Worm (Caenorhabditis elegans) whole organism, early embryonic: ENCODE data around the gene W07G4.1.

ENCODE experiments used
- B0310.2 ChIP-seq: sonication (generic microtip); optimal IDR thresholded peaks from 2 replicates; lab custom pipeline; 2016; ENCODE audit warnings: mild to moderate bottlenecking, missing genetic modification characterization, missing compliant biosample characterization
- F13C5.2 ChIP-seq: sonication (generic microtip); optimal IDR thresholded peaks from 2 replicates; lab custom pipeline; 2017; ENCODE audit warnings: mild to moderate bottlenecking, missing genetic modification characterization, inconsistent platforms, missing compliant biosample characterization
- aly-1 ChIP-seq: sonication (generic microtip); optimal IDR thresholded peaks from 2 replicates; lab custom pipeline; 2016; ENCODE audit warnings: missing genetic modification characterization, missing compliant biosample characterization
- ama-1 ChIP-seq: fragments of 150-350 bp; optimal IDR thresholded peaks from 2 replicates; lab custom pipeline; 2014
- ceh-13 ChIP-seq: fragments of 200-800 bp; sonication (Bioruptor generic); optimal IDR thresholded peaks from 2 replicates; lab custom pipeline; 2018; ENCODE audit warnings: mild to moderate bottlenecking, missing genetic modification characterization, missing compliant biosample characterization
- ceh-36 ChIP-seq: sonication (generic microtip); optimal IDR thresholded peaks from 2 replicates; lab custom pipeline; 2016; ENCODE audit warnings: missing genetic modification characterization, inconsistent platforms, missing compliant biosample characterization
- ets-7 ChIP-seq: sonication (generic microtip); optimal IDR thresholded peaks from 2 replicates; lab custom pipeline; 2016; ENCODE audit warnings: missing genotype, missing genetic modification characterization, missing compliant biosample characterization
- flt-1 ChIP-seq: fragments of 200-800 bp; sonication (Bioruptor generic); IDR thresholded peaks from 2 replicates; pipeline ENCODE4 v1.3.6; 2022; ENCODE audit warnings: missing genetic modification characterization, missing compliant biosample characterization
- hmbx-1 ChIP-seq: sonication (generic microtip); optimal IDR thresholded peaks from 2 replicates; lab custom pipeline; 2016; ENCODE audit warnings: mild to moderate bottlenecking, missing genetic modification characterization, missing compliant biosample characterization
- hmg-4 ChIP-seq: fragments of 200-800 bp; sonication (Bioruptor generic); optimal IDR thresholded peaks from 2 replicates; lab custom pipeline; 2018; ENCODE audit warnings: mild to moderate bottlenecking, missing genetic modification characterization, missing compliant biosample characterization
- hnd-1 ChIP-seq: sonication (generic microtip); optimal IDR thresholded peaks from 2 replicates; lab custom pipeline; 2016; ENCODE audit warnings: missing genetic modification characterization, missing compliant biosample characterization
- pes-1 ChIP-seq: fragments of 200-800 bp; sonication (Bioruptor generic); IDR thresholded peaks from 2 replicates; pipeline ENCODE4 v1.3.6; 2022; ENCODE audit warnings: missing genetic modification reagents, missing genetic modification characterization, missing compliant biosample characterization
- scrt-1 ChIP-seq: fragments of 200-800 bp; sonication (Bioruptor generic); IDR thresholded peaks from 2 replicates; pipeline ENCODE4 v1.3.6; 2022; ENCODE audit warnings: missing genetic modification characterization, missing compliant biosample characterization
- sea-1 ChIP-seq: fragments of 200-800 bp; sonication (Bioruptor generic); conservative IDR thresholded peaks from 2 replicates; pipeline ENCODE4 v1.3.6; 2022; ENCODE audit warnings: missing genetic modification characterization, missing compliant biosample characterization
- tbx-11 ChIP-seq: fragments of 200-800 bp; sonication (Bioruptor generic); IDR thresholded peaks from 2 replicates; pipeline ENCODE4 v1.3.6; 2022; ENCODE audit warnings: missing genetic modification characterization, missing compliant biosample characterization
- tbx-37 ChIP-seq: fragments of 200-800 bp; sonication (Bioruptor generic); conservative IDR thresholded peaks from 2 replicates; pipeline ENCODE4 v1.3.6; 2022; ENCODE audit warnings: missing genetic modification reagents, missing genetic modification characterization, missing compliant biosample characterization
- tra-4 ChIP-seq: sonication (generic microtip); optimal IDR thresholded peaks from 2 replicates; lab custom pipeline; 2017; ENCODE audit warnings: missing genetic modification characterization, missing compliant biosample characterization

W07G4.1 gene

ce11 chrV:13071052-13071451, 37.7 kb downstream of the W07G4.1 start, which contains the start of gene C34B4.3:
Gene C34B4.3 (minus strand): TSS chrV:13071152.
- TF ChIP-seq sea-1 (GFP tag; lab: Robert Waterston, UW) (no peak), aly-1 (tag; lab: Kevin White, UChicago) (no peak), ceh-13 (GFP tag; lab: Kevin White, UChicago) (no peak), flt-1 (no peak), ets-7 (tag; lab: Kevin White, UChicago) (no peak), hnd-1 (tag; lab: Kevin White, UChicago) (no peak), scrt-1 (GFP tag; lab: Robert Waterston, UW) (no peak), B0310.2 (tag; lab: Kevin White, UChicago) (no peak), hmg-4 (GFP tag; lab: Kevin White, UChicago) (no peak), tra-4 (tag; lab: Kevin White, UChicago) (no peak), F13C5.2 (tag; lab: Kevin White, UChicago) (no peak)

DNA sequence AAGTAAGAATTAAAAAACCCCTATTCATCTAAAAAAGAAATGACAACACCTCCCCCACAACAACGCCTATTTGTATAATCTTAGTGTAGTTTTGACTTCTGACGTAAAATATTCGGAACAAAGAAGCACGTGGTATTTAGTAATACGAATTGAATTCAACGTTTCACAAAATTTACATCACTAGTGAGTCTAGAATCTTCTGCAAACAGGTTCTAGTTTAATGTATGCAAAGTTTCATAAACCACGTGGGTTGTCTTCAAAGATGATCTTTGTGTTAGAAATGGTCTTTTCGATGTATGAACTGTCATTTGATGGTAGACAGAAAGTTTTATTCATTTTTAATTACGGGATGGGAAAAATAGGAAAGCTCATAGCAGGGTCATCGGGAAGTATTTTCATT, 39.8 kb downstream of the W07G4.1 start:
- TF ChIP-seq aly-1 (tag; lab: Kevin White, UChicago) (no peak), scrt-1 (GFP tag; lab: Robert Waterston, UW) (no peak), hmbx-1 (tag; lab: Kevin White, UChicago) (no peak), flt-1 (no peak), ceh-36 (tag; lab: Kevin White, UChicago) (no peak), ets-7 (tag; lab: Kevin White, UChicago) (no peak), tbx-11 (no peak), tbx-37 (GFP tag; lab: Robert Waterston, UW) (no peak), F13C5.2 (tag; lab: Kevin White, UChicago) (no peak), ceh-13 (GFP tag; lab: Kevin White, UChicago) (no peak), B0310.2 (tag; lab: Kevin White, UChicago) (no peak), hmg-4 (GFP tag; lab: Kevin White, UChicago) (no peak), pes-1 (GFP tag; lab: Robert Waterston, UW) (no peak), ama-1 (no peak)

DNA sequence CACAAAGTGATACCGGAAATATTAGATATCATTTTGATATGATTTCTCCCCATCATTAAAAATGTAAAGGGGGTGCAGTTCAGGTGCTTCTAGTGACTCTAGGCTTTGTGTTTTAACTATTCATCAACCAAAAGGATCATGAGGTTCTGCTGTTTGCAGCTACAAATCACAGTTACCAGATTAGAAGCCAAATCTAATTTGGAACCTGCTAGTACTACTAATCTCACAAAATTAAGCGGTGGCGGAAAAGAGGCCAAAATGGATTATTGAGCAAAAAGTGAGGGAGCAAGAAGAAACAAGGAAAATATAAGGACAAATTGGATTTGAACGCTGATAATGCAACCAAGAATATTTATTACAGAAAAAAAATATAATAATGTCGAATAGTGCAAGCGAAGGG, 40.8 kb downstream of the W07G4.1 start:
- TF ChIP-seq ama-1, result no peak
- no peak for TF ChIP-seq hmg-4 (GFP tag; lab: Kevin White, UChicago)
- TF ChIP-seq ceh-13 (GFP tag; lab: Kevin White, UChicago), result no peak
- TF ChIP-seq hnd-1 (tag; lab: Kevin White, UChicago), result no peak
- no peak for TF ChIP-seq ets-7 (tag; lab: Kevin White, UChicago)
- TF ChIP-seq tbx-11, result no peak
- TF ChIP-seq flt-1, result no peak
- no peak for TF ChIP-seq ceh-36 (tag; lab: Kevin White, UChicago)
- no peak for TF ChIP-seq aly-1 (tag; lab: Kevin White, UChicago)

ce11 chrV:13075432-13075831, 42.1 kb downstream of the W07G4.1 start:
- TF ChIP-seq tbx-37 (GFP tag; lab: Robert Waterston, UW) (no peak), tra-4 (tag; lab: Kevin White, UChicago) (no peak), hmg-4 (GFP tag; lab: Kevin White, UChicago) (no peak), scrt-1 (GFP tag; lab: Robert Waterston, UW) (no peak), ceh-13 (GFP tag; lab: Kevin White, UChicago) (no peak), hmbx-1 (tag; lab: Kevin White, UChicago) (no peak), flt-1 (no peak), ama-1 (no peak), F13C5.2 (tag; lab: Kevin White, UChicago) (no peak), B0310.2 (tag; lab: Kevin White, UChicago) (no peak), ets-7 (tag; lab: Kevin White, UChicago) (no peak), ceh-36 (tag; lab: Kevin White, UChicago) (no peak), hnd-1 (tag; lab: Kevin White, UChicago) (no peak), pes-1 (GFP tag; lab: Robert Waterston, UW) (no peak), tbx-11 (no peak)

- TF ChIP-seq pes-1 (GFP tag; lab: Robert Waterston, UW) (no peak), F13C5.2 (tag; lab: Kevin White, UChicago) (no peak), hnd-1 (tag; lab: Kevin White, UChicago) (no peak), tbx-11 (no peak), aly-1 (tag; lab: Kevin White, UChicago) (no peak), B0310.2 (tag; lab: Kevin White, UChicago) (no peak), hmg-4 (GFP tag; lab: Kevin White, UChicago) (no peak), ama-1 (no peak), tbx-37 (GFP tag; lab: Robert Waterston, UW) (no peak)
These were observed 47.9 kb downstream of the W07G4.1 start for ce11 chrV:13081197-13081747.

- no peak for TF ChIP-seq ceh-36 (tag; lab: Kevin White, UChicago)
- TF ChIP-seq F13C5.2 (tag; lab: Kevin White, UChicago), result no peak
- no peak for TF ChIP-seq sea-1 (GFP tag; lab: Robert Waterston, UW)
- no peak for TF ChIP-seq tbx-37 (GFP tag; lab: Robert Waterston, UW)
- no peak for TF ChIP-seq hmg-4 (GFP tag; lab: Kevin White, UChicago)
These were observed 49.3 kb downstream of the W07G4.1 start, which contains the start of gene C34B4.2 for ce11 chrV:13082442-13083126. Gene C34B4.2 (plus strand): TSS chrV:13083055.
